Fruit fly (Drosophila melanogaster): Measurements from ENCODE around the gene CecC.
A peak's percentile ranks its signal among the peaks of the same experiment; 100 is the strongest.

CecC gene

dm6 chr3R:30235253-30235652, 19.0 kb downstream of the CecC start (continued):
- TF ChIP-seq cas (GFP tag; IDR thresholded peaks at IDR 0.05) (no peak), CG7786 (GFP tag; optimal IDR thresholded peaks at IDR 0.05) (no peak), CG7745 (tag; optimal IDR thresholded peaks at IDR 0.05) (no peak), CG33557 (GFP tag; optimal IDR thresholded peaks at IDR 0.05) (no peak), CG10274 (GFP tag; optimal IDR thresholded peaks at IDR 0.05) (no peak), gsb (GFP tag; IDR thresholded peaks at IDR 0.05) (no peak), Atf3 (GFP tag; optimal IDR thresholded peaks at IDR 0.05) (no peak), Rfx (GFP tag; IDR thresholded peaks at IDR 0.05) (no peak), Sox102F (GFP tag; optimal IDR thresholded peaks at IDR 0.05) (peak; percentile 45), CG32767 (GFP tag; IDR thresholded peaks at IDR 0.05) (no peak), ems (GFP tag; optimal IDR thresholded peaks at IDR 0.05) (no peak), nerfin-2 (GFP tag; IDR thresholded peaks at IDR 0.05; ENCODE audit: partially characterized antibody) (no peak), Dref (GFP tag; IDR thresholded peaks at IDR 0.05) (no peak), Hsf (GFP tag; optimal IDR thresholded peaks at IDR 0.05) (no peak), CG8290 (GFP tag; optimal IDR thresholded peaks at IDR 0.05) (no peak), CG8290 (tag; optimal IDR thresholded peaks at IDR 0.05) (no peak), Med (GFP tag) (peak; percentile 76), CG15601 (tag; optimal IDR thresholded peaks at IDR 0.05) (peak; percentile 30), CG6175 (GFP tag; IDR thresholded peaks at IDR 0.05) (no peak), Doc3 (GFP tag; IDR thresholded peaks at IDR 0.05; ENCODE audit: partially characterized antibody) (no peak), sug (tag; optimal IDR thresholded peaks at IDR 0.05) (no peak), jumu (GFP tag; optimal IDR thresholded peaks at IDR 0.05) (no peak), mld (GFP tag; IDR thresholded peaks at IDR 0.05; ENCODE audit: partially characterized antibody) (no peak), HmgZ (tag; optimal IDR thresholded peaks at IDR 0.05) (peak; percentile 7), Six4 (GFP tag; optimal IDR thresholded peaks at IDR 0.05) (no peak), pita (GFP tag; optimal IDR thresholded peaks at IDR 0.05) (no peak), repo (GFP tag; optimal IDR thresholded peaks at IDR 0.05) (no peak), Neu2 (GFP tag; optimal IDR thresholded peaks at IDR 0.05; ENCODE audit: borderline replicate concordance) (no peak), CG31388 (GFP tag; optimal IDR thresholded peaks at IDR 0.05) (no peak), H15 (GFP tag; IDR thresholded peaks at IDR 0.05) (no peak), Nf-YB (GFP tag; optimal IDR thresholded peaks at IDR 0.05) (no peak), sc (optimal IDR thresholded peaks at IDR 0.05) (no peak), sc (GFP tag; optimal IDR thresholded peaks at IDR 0.05) (no peak), CG3065 (GFP tag; optimal IDR thresholded peaks at IDR 0.05) (no peak), CG4707 (GFP tag; optimal IDR thresholded peaks at IDR 0.05) (no peak), grau (tag; optimal IDR thresholded peaks at IDR 0.05) (peak; percentile 27), CG11456 (GFP tag; IDR thresholded peaks at IDR 0.05) (no peak), Ets65A (GFP tag) (no peak), CG4617 (GFP tag; optimal IDR thresholded peaks at IDR 0.05; ENCODE audit: borderline replicate concordance) (no peak), row (GFP tag; IDR thresholded peaks at IDR 0.05) (peak; percentile 73), CG17912 (GFP tag; optimal IDR thresholded peaks at IDR 0.05) (no peak), Oaz (GFP tag; IDR thresholded peaks at IDR 0.05) (no peak), Oli (tag; optimal IDR thresholded peaks at IDR 0.05) (peak; percentile 27), Hr51 (GFP tag; optimal IDR thresholded peaks at IDR 0.05) (peak in 1 of 2 experiments; percentile 56), Hey (tag; optimal IDR thresholded peaks at IDR 0.05) (no peak), dm (GFP tag; optimal IDR thresholded peaks at IDR 0.05) (no peak), Doc2 (GFP tag; IDR thresholded peaks at IDR 0.05) (no peak), CG3847 (GFP tag; IDR thresholded peaks at IDR 0.05) (no peak), chif (GFP tag; optimal IDR thresholded peaks at IDR 0.05) (peak in 1 of 2 experiments; percentile 8), maf-S (GFP tag; optimal IDR thresholded peaks at IDR 0.05) (no peak), slou (GFP tag; optimal IDR thresholded peaks at IDR 0.05) (no peak), CG17802 (tag; optimal IDR thresholded peaks at IDR 0.05) (no peak), Sin3A (optimal IDR thresholded peaks at IDR 0.05) (no peak)

All from whole organism, embryonic.